Worm (Caenorhabditis elegans) whole organism, L4 larva: ENCODE results near the gene srj-33.
A peak's percentile ranks its signal among the peaks of the same experiment; 100 is the strongest.
"Not testable (repeated sequence)": the region's sequence is repeated elsewhere in the genome, so short reads cannot be mapped to it uniquely, and the experiment has no call there.

ENCODE experiments used
- F37D6.2 ChIP-seq: sonication (generic microtip); optimal IDR thresholded peaks from 2 replicates; lab custom pipeline; 2016; ENCODE audit warnings: mild to moderate bottlenecking, missing genetic modification characterization, missing compliant biosample characterization
- F44E2.7 ChIP-seq: fragments of 200-800 bp; sonication (Bioruptor generic); IDR thresholded peaks from 2 replicates; pipeline ENCODE4 v2.1.2; 2022; ENCODE audit warnings: missing genetic modification characterization, missing compliant biosample characterization
- F49E8.2 ChIP-seq: sonication (generic microtip); optimal IDR thresholded peaks from 2 replicates; lab custom pipeline; 2016; ENCODE audit warnings: missing compliant biosample characterization, mild to moderate bottlenecking, missing genetic modification characterization, borderline replicate concordance
- Y48G9A.11 ChIP-seq: fragments of 200-800 bp; sonication (Bioruptor generic); IDR thresholded peaks from 2 replicates; pipeline ENCODE4 v1.3.6; 2022; ENCODE audit warnings: missing genetic modification reagents, missing genetic modification characterization, missing compliant biosample characterization
- ZK337.2 ChIP-seq: fragments of 200-800 bp; sonication (Bioruptor generic); IDR thresholded peaks from 2 replicates; pipeline ENCODE4 v1.3.6; 2022; ENCODE audit warnings: missing genetic modification reagents, missing genetic modification characterization, missing compliant biosample characterization
- ZK546.5 ChIP-seq, 2 experiments: sonication (generic microtip); optimal IDR thresholded peaks; 2 replicates each; lab custom pipeline; 2017; ENCODE audit warnings: missing biosample characterization in 2 of 2, missing genetic modification characterization in 2 of 2
- aha-1 ChIP-seq: fragments of 150-350 bp; peaks from one replicate; lab custom pipeline; 2014; ENCODE audit warnings: missing biosample characterization, missing genetic modification characterization
- arid-1 ChIP-seq: fragments of 200-800 bp; sonication (Bioruptor generic); conservative IDR thresholded peaks from 2 replicates; pipeline ENCODE4 v1.3.6; 2022; ENCODE audit warnings: missing genetic modification reagents, missing genetic modification characterization, missing compliant biosample characterization
- ceh-20 ChIP-seq: fragments of 200-800 bp; sonication (Bioruptor generic); IDR thresholded peaks from 2 replicates; pipeline ENCODE4 v1.3.6; 2022; ENCODE audit warnings: missing genetic modification reagents, missing genetic modification characterization, missing compliant biosample characterization
- ceh-28 ChIP-seq: fragments of 150-350 bp; optimal IDR thresholded peaks from 2 replicates; lab custom pipeline; 2014; ENCODE audit warnings: missing biosample characterization, missing genetic modification reagents, missing genetic modification characterization
- ceh-44 ChIP-seq: fragments of 200-800 bp; sonication (Bioruptor generic); IDR thresholded peaks from 2 replicates; pipeline ENCODE4 v1.3.6; 2022; ENCODE audit warnings: missing genetic modification reagents, missing genetic modification characterization, missing compliant biosample characterization
- ctbp-1 ChIP-seq: fragments of 200-800 bp; sonication (Bioruptor generic); IDR thresholded peaks from 2 replicates; pipeline ENCODE4 v1.3.6; 2022; ENCODE audit warnings: missing genetic modification reagents, missing genetic modification characterization, missing compliant biosample characterization
- dmd-6 ChIP-seq: fragments of 200-800 bp; sonication (Bioruptor generic); IDR thresholded peaks from 2 replicates; pipeline ENCODE4 v1.3.6; 2022; ENCODE audit warnings: missing genetic modification reagents, missing genetic modification characterization, missing compliant biosample characterization
- egl-43 ChIP-seq: fragments of 200-800 bp; sonication (Bioruptor generic); IDR thresholded peaks from 2 replicates; pipeline ENCODE4 v1.3.6; 2022; ENCODE audit warnings: missing genetic modification reagents, missing genetic modification characterization, missing compliant biosample characterization
- fos-1 ChIP-seq: fragments of 150-350 bp; optimal IDR thresholded peaks from 2 replicates; lab custom pipeline; 2014; ENCODE audit warnings: missing biosample characterization, missing genetic modification characterization
- hlh-11 ChIP-seq: fragments of 200-800 bp; sonication (Bioruptor generic); optimal IDR thresholded peaks from 2 replicates; lab custom pipeline; 2018; ENCODE audit warnings: mild to moderate bottlenecking, missing genetic modification characterization, missing compliant biosample characterization
- hmg-1.1 ChIP-seq: fragments of 200-800 bp; sonication (Bioruptor generic); IDR thresholded peaks from 2 replicates; pipeline ENCODE4 v1.3.6; 2022; ENCODE audit warnings: missing genetic modification reagents, missing genetic modification characterization, missing compliant biosample characterization
- jun-1 ChIP-seq: fragments of 150-350 bp; optimal IDR thresholded peaks from 2 replicates; lab custom pipeline; 2014; ENCODE audit warnings: missing biosample characterization, missing genetic modification reagents, missing genetic modification characterization
- lim-7 ChIP-seq: fragments of 200-800 bp; sonication (Bioruptor generic); IDR thresholded peaks from 2 replicates; pipeline ENCODE4 v1.3.6; 2022; ENCODE audit warnings: missing genetic modification characterization, missing compliant biosample characterization
- lin-1 ChIP-seq: fragments of 200-800 bp; sonication (Bioruptor generic); IDR thresholded peaks from 2 replicates; pipeline ENCODE4 v1.3.6; 2022; ENCODE audit warnings: missing genetic modification reagents, missing genetic modification characterization, missing compliant biosample characterization
- lin-38 ChIP-seq: fragments of 200-800 bp; sonication (Bioruptor generic); IDR thresholded peaks from 2 replicates; pipeline ENCODE4 v1.3.6; 2022; ENCODE audit warnings: missing genetic modification reagents, missing genetic modification characterization, missing compliant biosample characterization
- lsy-2 ChIP-seq, 2 experiments: fragments of 150-350 bp in 1 of 2; sonication (generic microtip) in 1 of 2; optimal IDR thresholded peaks; 2 replicates each; lab custom pipeline; 2014 to 2017; ENCODE audit warnings: missing biosample characterization in 2 of 2, missing genetic modification characterization in 2 of 2
- madf-9 ChIP-seq: fragments of 200-800 bp; sonication (Bioruptor generic); conservative IDR thresholded peaks from 2 replicates; pipeline ENCODE4 v1.3.6; 2022; ENCODE audit warnings: missing genetic modification reagents, missing genetic modification characterization, missing compliant biosample characterization
- mdl-1 ChIP-seq, 2 experiments: fragments of 150-350 bp in 1 of 2; sonication (generic microtip) in 1 of 2; optimal IDR thresholded peaks; 2 replicates each; lab custom pipeline; 2014 to 2017; ENCODE audit warnings: missing biosample characterization in 2 of 2, missing genetic modification characterization in 2 of 2
- mdt-29 ChIP-seq: fragments of 200-800 bp; sonication (Bioruptor generic); IDR thresholded peaks from 2 replicates; pipeline ENCODE4 v1.3.6; 2022; ENCODE audit warnings: missing genetic modification reagents, missing genetic modification characterization, missing compliant biosample characterization
- mep-1 ChIP-seq: fragments of 150-350 bp; sonication (generic microtip); optimal IDR thresholded peaks from 3 replicates; lab custom pipeline; 2014; ENCODE audit warnings: missing biosample characterization, missing genetic modification characterization
- mxl-3 ChIP-seq: fragments of 200-800 bp; sonication (Bioruptor generic); optimal IDR thresholded peaks from 2 replicates; lab custom pipeline; 2018; ENCODE audit warnings: mild to moderate bottlenecking, missing genetic modification characterization, missing compliant biosample characterization
- nhr-102 ChIP-seq: sonication (generic microtip); optimal IDR thresholded peaks from 2 replicates; lab custom pipeline; 2016; ENCODE audit warnings: mild to moderate bottlenecking, missing genetic modification characterization, moderate library complexity, missing compliant biosample characterization
- nhr-11 ChIP-seq: fragments of 150-350 bp; optimal IDR thresholded peaks from 2 replicates; lab custom pipeline; 2014; ENCODE audit warnings: missing biosample characterization, missing genetic modification characterization
- nhr-25 ChIP-seq: sonication (generic microtip); optimal IDR thresholded peaks from 2 replicates; lab custom pipeline; 2017; ENCODE audit warnings: missing genetic modification characterization, mild to moderate bottlenecking, missing compliant biosample characterization, antibody characterized with exemption, moderate library complexity, borderline replicate concordance; ENCODE audit not compliant: insufficient read depth
- nhr-42 ChIP-seq: fragments of 200-800 bp; sonication (Bioruptor generic); IDR thresholded peaks from 2 replicates; pipeline ENCODE4 v1.3.6; 2022; ENCODE audit warnings: missing genetic modification characterization, missing compliant biosample characterization
- nhr-48 ChIP-seq: sonication (generic microtip); optimal IDR thresholded peaks from 2 replicates; lab custom pipeline; 2016; ENCODE audit warnings: mild to moderate bottlenecking, missing genetic modification characterization, missing compliant biosample characterization
- rbr-2 ChIP-seq: sonication (generic microtip); optimal IDR thresholded peaks from 2 replicates; lab custom pipeline; 2016; ENCODE audit warnings: missing genotype, missing genetic modification characterization, missing compliant biosample characterization
- set-16 ChIP-seq: fragments of 200-800 bp; sonication (Bioruptor generic); IDR thresholded peaks from 2 replicates; pipeline ENCODE4 v1.3.6; 2022; ENCODE audit warnings: missing genetic modification reagents, missing genetic modification characterization, missing compliant biosample characterization
- snpc-1.2 ChIP-seq: fragments of 200-800 bp; sonication (Bioruptor generic); IDR thresholded peaks from 2 replicates; pipeline ENCODE4 v1.3.6; 2022; ENCODE audit warnings: missing genetic modification reagents, missing genetic modification characterization, missing compliant biosample characterization
- tag-97 ChIP-seq: fragments of 200-800 bp; sonication (Bioruptor generic); IDR thresholded peaks from 2 replicates; pipeline ENCODE4 v1.3.6; 2022; ENCODE audit warnings: missing genetic modification characterization, missing compliant biosample characterization
- tra-1 ChIP-seq: fragments of 200-800 bp; sonication (Bioruptor generic); IDR thresholded peaks from 2 replicates; pipeline ENCODE4 v1.3.6; 2022; ENCODE audit warnings: missing genetic modification reagents, missing genetic modification characterization, missing compliant biosample characterization
- unc-130 ChIP-seq: sonication (generic microtip); optimal IDR thresholded peaks from 2 replicates; lab custom pipeline; 2016; ENCODE audit warnings: missing genetic modification reagents, missing genetic modification characterization, missing compliant biosample characterization
- unc-62 ChIP-seq, 3 experiments: fragments of 150-350 bp in 1 of 3; sonication (generic microtip); optimal IDR thresholded peaks in 2 of 3; peaks in 1 of 3; 1 replicate in 1 of 3; 2 replicates in 2 of 3; lab custom pipeline; 2014 to 2017; ENCODE audit warnings: missing biosample characterization in 3 of 3, missing genetic modification characterization in 3 of 3, missing genetic modification reagents in 3 of 3, missing genotype in 1 of 3
- zfp-3 ChIP-seq: fragments of 200-800 bp; sonication (Bioruptor generic); conservative IDR thresholded peaks from 2 replicates; pipeline ENCODE4 v1.3.6; 2022; ENCODE audit warnings: missing genetic modification reagents, missing genetic modification characterization, missing compliant biosample characterization
- zip-11 ChIP-seq: fragments of 200-800 bp; sonication (Bioruptor generic); IDR thresholded peaks from 2 replicates; pipeline ENCODE4 v1.3.6; 2022; ENCODE audit warnings: missing genetic modification characterization, missing compliant biosample characterization
- ztf-11 ChIP-seq: fragments of 150-350 bp; optimal IDR thresholded peaks from 2 replicates; lab custom pipeline; 2014; ENCODE audit warnings: missing biosample characterization, missing genetic modification characterization
- ztf-7 ChIP-seq: fragments of 150-350 bp; optimal IDR thresholded peaks from 2 replicates; lab custom pipeline; 2014; ENCODE audit warnings: missing biosample characterization, missing genetic modification characterization

The srj-33 gene

DNA sequence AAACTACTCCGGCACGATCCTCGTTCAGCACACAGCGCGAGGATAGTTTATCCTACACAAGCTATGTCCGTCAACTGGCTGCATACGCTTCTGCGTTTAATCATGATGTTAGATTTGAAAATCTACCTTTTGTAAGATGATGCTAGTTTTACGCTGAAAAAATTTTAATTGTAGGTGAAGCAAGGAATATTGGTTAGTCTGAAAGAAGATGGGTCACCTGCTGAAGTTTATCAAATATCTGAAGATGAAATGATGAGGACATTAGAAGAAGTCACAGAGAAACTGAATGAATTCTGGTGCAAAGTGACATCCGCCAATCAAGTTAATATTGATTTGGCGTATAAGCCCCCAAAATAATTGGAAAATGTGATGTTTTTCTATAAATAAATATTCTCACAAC is 46.2 kb upstream of the srj-33 start (continued):
- TF ChIP-seq rbr-2 (tag; lab: Kevin White, UChicago) (no peak), zip-11 (GFP tag; lab: Robert Waterston, UW) (no peak), lin-38 (GFP tag; lab: Robert Waterston, UW) (0 out of 2 replicates have a peak, but pooled peaks have one; percentile 34), ceh-28 (tag; lab: Kevin White, UChicago) (no peak), dmd-6 (GFP tag; lab: Robert Waterston, UW) (peak; percentile 11; the same call in 1 of the 2 replicates), fos-1 (no peak), snpc-1.2 (GFP tag; lab: Robert Waterston, UW) (0 out of 2 replicates have a peak, but pooled peaks have one; percentile 18), ZK546.5 (tag; optimal IDR thresholded peaks at IDR 0.05; lab: Kevin White, UChicago) (no peak), lsy-2 (tag; optimal IDR thresholded peaks at IDR 0.05; lab: Kevin White, UChicago) (peak in 1 of 2 experiments; percentile 19), F49E8.2 (no peak), nhr-42 (GFP tag; lab: Robert Waterston, UW) (no peak), mdt-29 (GFP tag; lab: Robert Waterston, UW) (peak; percentile 15; the same call in 1 of the 2 replicates), F44E2.7 (GFP tag; lab: Robert Waterston, UW) (no peak), nhr-11 (no peak), tag-97 (GFP tag; lab: Robert Waterston, UW) (no peak)

DNA sequence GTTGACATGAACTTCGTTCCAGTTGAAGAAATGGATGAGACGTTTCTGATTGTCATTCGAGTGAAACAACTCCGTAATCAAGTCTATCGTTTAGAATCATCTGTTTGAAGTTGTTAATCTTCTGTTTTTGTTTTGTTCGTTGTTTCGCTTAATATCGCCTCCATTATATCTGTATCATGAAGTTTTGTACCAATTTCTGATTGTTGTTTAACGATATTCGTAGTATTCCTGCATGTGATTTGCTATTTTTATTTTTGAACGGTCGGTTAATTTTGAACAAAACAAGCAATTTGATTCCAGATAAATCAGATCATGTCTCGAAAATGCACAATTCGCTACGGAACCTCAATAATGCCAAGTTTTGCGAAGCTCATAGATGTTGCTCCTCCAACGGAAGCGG is 45.2 kb upstream of the srj-33 start, which contains the start of gene C27H6.9:
TSS of gene C27H6.9 (plus strand) at position 301 of the 400 bp plus-strand sequence.
- no peak for TF ChIP-seq hmg-1.1 (GFP tag; lab: Robert Waterston, UW)
- TF ChIP-seq lim-7, result no peak
- no peak for TF ChIP-seq ztf-11 (tag; lab: Kevin White, UChicago)
- TF ChIP-seq unc-130 (GFP tag; lab: Kevin White, UChicago), result no peak
- no peak for TF ChIP-seq aha-1 (tag; lab: Kevin White, UChicago)

DNA sequence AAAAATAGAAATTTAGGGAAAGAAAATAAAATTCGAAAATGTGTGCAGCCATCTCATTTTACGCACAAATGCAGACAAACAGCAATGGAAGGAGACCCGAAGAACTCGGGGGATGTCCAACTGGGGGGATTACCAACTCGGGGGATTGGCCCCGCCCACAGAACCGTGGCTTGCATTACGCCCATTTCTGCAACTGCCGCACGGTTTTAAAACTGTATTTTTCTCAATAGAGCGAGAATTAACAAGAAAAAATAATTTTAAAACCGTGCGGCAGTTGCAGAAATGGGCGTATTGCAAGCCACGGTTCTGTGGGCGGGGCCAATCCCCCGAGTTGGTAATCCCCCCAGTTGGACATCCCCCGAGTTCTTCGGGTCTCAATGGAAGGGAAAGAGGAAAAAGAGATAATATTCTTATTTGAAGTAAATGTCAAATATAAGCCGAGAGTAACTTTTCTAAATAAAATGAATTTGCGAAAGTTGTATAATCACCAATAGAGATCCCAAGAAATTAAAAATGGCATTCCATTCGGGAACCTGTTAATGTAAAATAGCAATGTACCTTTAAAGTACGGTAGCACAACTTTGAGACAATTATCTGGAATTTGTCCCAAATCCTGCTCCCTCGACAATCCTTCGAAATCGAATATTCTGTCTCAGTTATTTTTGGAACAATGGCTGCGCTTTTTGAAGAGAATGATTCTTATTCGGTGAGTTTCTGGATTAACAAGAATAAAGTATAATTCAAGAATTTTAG is 43.6 kb upstream of the srj-33 start, which contains the start of the genes ruvb-1 and tofu-1:
TSS of gene ruvb-1 (minus strand) at position 72 of the 753 bp plus-strand sequence.
TSS of gene tofu-1 (plus strand) at position 417 of the 753 bp plus-strand sequence.
- TF ChIP-seq ceh-20, result peak; percentile 81
- peak; percentile 82 for TF ChIP-seq tra-1 (GFP tag; lab: Robert Waterston, UW)
- peak; percentile 78 for TF ChIP-seq rbr-2 (tag; lab: Kevin White, UChicago)
- TF ChIP-seq set-16 (GFP tag; lab: Robert Waterston, UW), result peak; percentile 51; the same call in 1 of the 2 replicates
- TF ChIP-seq lsy-2 (tag; optimal IDR thresholded peaks at IDR 0.05; lab: Kevin White, UChicago), result peak in 1 of 2 experiments; percentile 73
- peak; percentile 78 for TF ChIP-seq egl-43 (GFP tag; lab: Robert Waterston, UW)
- TF ChIP-seq nhr-48 (tag; lab: Kevin White, UChicago), result peak; percentile 59
- peak; percentile 54; the same call in 1 of the 2 replicates for TF ChIP-seq arid-1
- TF ChIP-seq nhr-25, result peak; percentile 38
- 0 out of 2 replicates have a peak, but pooled peaks have one; percentile 32 for TF ChIP-seq Y48G9A.11 (GFP tag; lab: Robert Waterston, UW)
- TF ChIP-seq mdt-29 (GFP tag; lab: Robert Waterston, UW), result peak; percentile 64; the same call in 1 of the 2 replicates
- TF ChIP-seq ceh-44 (GFP tag; lab: Robert Waterston, UW), result peak; percentile 75
- TF ChIP-seq mep-1 (tag; lab: Kevin White, UChicago), result peak; percentile 88
- peak; percentile 78; the same call in 1 of the 2 replicates for TF ChIP-seq nhr-42 (GFP tag; lab: Robert Waterston, UW)
- TF ChIP-seq hmg-1.1 (GFP tag; lab: Robert Waterston, UW), result peak; percentile 93
- peak; percentile 57; the same call in 1 of the 2 replicates for TF ChIP-seq lin-1 (GFP tag; lab: Robert Waterston, UW)
- TF ChIP-seq nhr-102, result peak; percentile 58
- TF ChIP-seq unc-62 (GFP tag; optimal IDR thresholded peaks at IDR 0.05 in 1 of 2; lab: Kevin White, UChicago), result peak in 1 of 2 experiments; percentile 48
- not testable (repeated sequence) for TF ChIP-seq unc-62 (tag; optimal IDR thresholded peaks at IDR 0.05; lab: Kevin White, UChicago)
- TF ChIP-seq ZK337.2 (GFP tag; lab: Robert Waterston, UW), result 0 out of 2 replicates have a peak, but pooled peaks have one; percentile 22
- peak; percentile 35 for TF ChIP-seq ztf-7 (tag; lab: Kevin White, UChicago)
- peak; percentile 91 for TF ChIP-seq lin-38 (GFP tag; lab: Robert Waterston, UW)
- TF ChIP-seq hlh-11 (tag; lab: Kevin White, UChicago), result peak; percentile 67
- TF ChIP-seq zfp-3 (GFP tag; lab: Robert Waterston, UW), result peak; percentile 72; the same call in 1 of the 2 replicates
- peak; percentile 0 to 4 for TF ChIP-seq mdl-1 (tag; optimal IDR thresholded peaks at IDR 0.05; lab: Kevin White, UChicago)
- peak; percentile 76 for TF ChIP-seq dmd-6 (GFP tag; lab: Robert Waterston, UW)
- TF ChIP-seq jun-1, result peak; percentile 15
- TF ChIP-seq F37D6.2, result peak; percentile 36
- peak; percentile 71 for TF ChIP-seq ctbp-1 (GFP tag; lab: Robert Waterston, UW)
- TF ChIP-seq madf-9 (GFP tag; lab: Robert Waterston, UW), result peak; percentile 74
- TF ChIP-seq mxl-3, result peak; percentile 45
